Worm (Caenorhabditis elegans) whole organism, L1 larva: ENCODE measurements around the gene C08A9.3.

ENCODE experiments used
- C34B4.2 ChIP-seq: sonication (generic microtip); optimal IDR thresholded peaks from 2 replicates; lab custom pipeline; 2017; ENCODE audit warnings: mild to moderate bottlenecking, missing genetic modification characterization, missing compliant biosample characterization
- aha-1 ChIP-seq: fragments of 150-350 bp; optimal IDR thresholded peaks from 2 replicates; lab custom pipeline; 2014; ENCODE audit warnings: missing biosample characterization, missing genetic modification characterization
- blmp-1 ChIP-seq: fragments of 150-350 bp; optimal IDR thresholded peaks from 2 replicates; lab custom pipeline; 2014; ENCODE audit warnings: missing biosample characterization, missing genetic modification characterization
- ces-1 ChIP-seq: fragments of 150-350 bp; optimal IDR thresholded peaks from 2 replicates; lab custom pipeline; 2014; ENCODE audit warnings: missing biosample characterization, missing genetic modification reagents, missing genetic modification characterization
- dpl-1 ChIP-seq, 3 experiments: fragments of 150-350 bp in 2 of 3; sonication (generic microtip) in 1 of 3; optimal IDR thresholded peaks; 2 replicates each; lab custom pipeline; 2014 to 2017; ENCODE audit warnings: missing biosample characterization in 3 of 3, missing genetic modification characterization in 3 of 3, missing genetic modification reagents in 3 of 3
- dsc-1 ChIP-seq: sonication (generic microtip); optimal IDR thresholded peaks from 2 replicates; lab custom pipeline; 2016; ENCODE audit warnings: mild to moderate bottlenecking, missing genetic modification characterization, missing compliant biosample characterization
- efl-1 ChIP-seq, 4 experiments: fragments of 150-350 bp; optimal IDR thresholded peaks in 3 of 4; peaks in 1 of 4; 1 replicate in 1 of 4; 2 replicates in 3 of 4; lab custom pipeline; 2014; ENCODE audit warnings: missing biosample characterization in 2 of 4, missing genetic modification characterization in 2 of 4, missing genetic modification reagents in 2 of 4
- egl-27 ChIP-seq, 2 experiments: fragments of 150-350 bp in 1 of 2; sonication (generic microtip); optimal IDR thresholded peaks; 3 replicates each; lab custom pipeline; 2017 to 2018; ENCODE audit warnings: missing biosample characterization in 2 of 2, missing genetic modification characterization in 2 of 2, missing genetic modification reagents in 2 of 2
- elt-2 ChIP-seq: sonication (generic microtip); optimal IDR thresholded peaks from 2 replicates; lab custom pipeline; 2016; ENCODE audit warnings: missing genetic modification characterization, mild to moderate bottlenecking, inconsistent platforms, missing compliant biosample characterization, missing genetic modification reagents
- elt-3 ChIP-seq, 6 experiments: fragments of 150-350 bp in 1 of 6; sonication (generic microtip); optimal IDR thresholded peaks; 2 replicates each; lab custom pipeline; 2017 to 2018; ENCODE audit warnings: missing biosample characterization in 6 of 6, missing genetic modification characterization in 6 of 6, inconsistent platforms in 1 of 6
- ets-5 ChIP-seq: fragments of 200-800 bp; sonication (Bioruptor generic); IDR thresholded peaks from 2 replicates; pipeline ENCODE4 v1.3.6; 2022; ENCODE audit warnings: missing genetic modification characterization, missing compliant biosample characterization
- fkh-10 ChIP-seq: sonication (generic microtip); optimal IDR thresholded peaks from 2 replicates; lab custom pipeline; 2017; ENCODE audit warnings: missing biosample characterization, missing genetic modification reagents, missing genetic modification characterization
- grh-1 ChIP-seq: fragments of 200-800 bp; sonication (Bioruptor generic); IDR thresholded peaks from 2 replicates; pipeline ENCODE4 v1.3.6; 2022; ENCODE audit warnings: missing genetic modification reagents, missing genetic modification characterization, missing compliant biosample characterization
- irx-1 ChIP-seq: sonication (generic microtip); optimal IDR thresholded peaks from 2 replicates; lab custom pipeline; 2016; ENCODE audit warnings: missing genetic modification characterization, missing compliant biosample characterization
- lin-14 ChIP-seq: fragments of 200-800 bp; sonication (Bioruptor generic); optimal IDR thresholded peaks from 2 replicates; lab custom pipeline; 2018; ENCODE audit warnings: mild to moderate bottlenecking, missing genetic modification characterization, moderate library complexity, missing compliant biosample characterization
- lin-35 ChIP-seq, 2 experiments: fragments of 150-350 bp; optimal IDR thresholded peaks; 2 replicates each; lab custom pipeline; 2014; ENCODE audit warnings: missing biosample characterization in 2 of 2, missing genetic modification characterization in 2 of 2, missing genetic modification reagents in 2 of 2
- lir-3 ChIP-seq: sonication (generic microtip); optimal IDR thresholded peaks from 2 replicates; lab custom pipeline; 2016; ENCODE audit warnings: mild to moderate bottlenecking, missing genetic modification characterization, moderate library complexity, missing compliant biosample characterization; ENCODE audit not compliant: poor library complexity
- mdl-1 ChIP-seq, 2 experiments: fragments of 150-350 bp; optimal IDR thresholded peaks; 2 replicates each; lab custom pipeline; 2014 to 2017; ENCODE audit warnings: missing biosample characterization in 2 of 2, missing genetic modification characterization in 2 of 2, inconsistent platforms in 1 of 2
- mef-2 ChIP-seq: fragments of 150-350 bp; optimal IDR thresholded peaks from 2 replicates; lab custom pipeline; 2014; ENCODE audit warnings: missing biosample characterization, missing genetic modification characterization
- nhr-11 ChIP-seq: fragments of 150-350 bp; optimal IDR thresholded peaks from 2 replicates; lab custom pipeline; 2014; ENCODE audit warnings: missing biosample characterization, missing genetic modification characterization
- nhr-12 ChIP-seq: sonication (generic microtip); optimal IDR thresholded peaks from 2 replicates; lab custom pipeline; 2017; ENCODE audit warnings: missing biosample characterization, missing genetic modification characterization
- nhr-20 ChIP-seq: sonication (generic microtip); optimal IDR thresholded peaks from 2 replicates; lab custom pipeline; 2016; ENCODE audit warnings: mild to moderate bottlenecking, missing genetic modification characterization, missing compliant biosample characterization
- nhr-237 ChIP-seq: fragments of 150-350 bp; optimal IDR thresholded peaks from 2 replicates; lab custom pipeline; 2014; ENCODE audit warnings: missing biosample characterization, missing genetic modification characterization
- nhr-28 ChIP-seq: fragments of 150-350 bp; optimal IDR thresholded peaks from 2 replicates; lab custom pipeline; 2014; ENCODE audit warnings: missing biosample characterization, missing genetic modification characterization
- nhr-47 ChIP-seq: sonication (generic microtip); optimal IDR thresholded peaks from 2 replicates; lab custom pipeline; 2016; ENCODE audit warnings: mild to moderate bottlenecking, missing genetic modification characterization, moderate library complexity, missing compliant biosample characterization
- nhr-71 ChIP-seq: sonication (generic microtip); optimal IDR thresholded peaks from 2 replicates; lab custom pipeline; 2016; ENCODE audit warnings: mild to moderate bottlenecking, missing genetic modification characterization, moderate library complexity, missing compliant biosample characterization
- nhr-77 ChIP-seq: fragments of 150-350 bp; optimal IDR thresholded peaks from 2 replicates; lab custom pipeline; 2014; ENCODE audit warnings: missing biosample characterization, missing genetic modification characterization
- nhr-85 ChIP-seq: sonication (generic microtip); peaks from one replicate; lab custom pipeline; 2016; ENCODE audit warnings: missing genetic modification characterization, inconsistent platforms, missing compliant biosample characterization
- nhr-90 ChIP-seq: sonication (generic microtip); optimal IDR thresholded peaks from 2 replicates; lab custom pipeline; 2016; ENCODE audit warnings: mild to moderate bottlenecking, missing genetic modification characterization, missing compliant biosample characterization; ENCODE audit not compliant: poor library complexity
- pax-3 ChIP-seq: fragments of 200-800 bp; sonication (Bioruptor generic); optimal IDR thresholded peaks from 2 replicates; lab custom pipeline; 2018; ENCODE audit warnings: mild to moderate bottlenecking, missing genetic modification characterization, moderate library complexity, missing compliant biosample characterization
- pqm-1 ChIP-seq: sonication (generic microtip); optimal IDR thresholded peaks from 3 replicates; lab custom pipeline; 2017; ENCODE audit warnings: missing biosample characterization, missing genetic modification characterization
- rnt-1 ChIP-seq: sonication (generic microtip); optimal IDR thresholded peaks from 2 replicates; lab custom pipeline; 2016; ENCODE audit warnings: mild to moderate bottlenecking, missing genetic modification characterization, moderate library complexity, missing compliant biosample characterization
- skn-1 ChIP-seq: fragments of 150-350 bp; optimal IDR thresholded peaks from 2 replicates; lab custom pipeline; 2014; ENCODE audit warnings: missing biosample characterization, missing genetic modification characterization
- snu-23 ChIP-seq: sonication (generic microtip); optimal IDR thresholded peaks from 2 replicates; lab custom pipeline; 2016; ENCODE audit warnings: missing genetic modification characterization, missing compliant biosample characterization
- sox-4 ChIP-seq: sonication (generic microtip); optimal IDR thresholded peaks from 2 replicates; lab custom pipeline; 2016; ENCODE audit warnings: missing genetic modification characterization, missing compliant biosample characterization
- sup-37 ChIP-seq: fragments of 200-800 bp; sonication (Bioruptor generic); optimal IDR thresholded peaks from 2 replicates; lab custom pipeline; 2018; ENCODE audit warnings: mild to moderate bottlenecking, missing genetic modification characterization, missing compliant biosample characterization
- swsn-7 ChIP-seq: sonication (generic microtip); optimal IDR thresholded peaks from 2 replicates; lab custom pipeline; 2016; ENCODE audit warnings: missing genetic modification characterization, missing compliant biosample characterization
- tbx-2 ChIP-seq: sonication (generic microtip); optimal IDR thresholded peaks from 2 replicates; lab custom pipeline; 2016; ENCODE audit warnings: missing genetic modification characterization, missing compliant biosample characterization
- tlp-1 ChIP-seq: fragments of 150-350 bp; optimal IDR thresholded peaks from 2 replicates; lab custom pipeline; 2014; ENCODE audit warnings: missing biosample characterization, missing genetic modification characterization
- unc-98 ChIP-seq: fragments of 200-800 bp; sonication (Bioruptor generic); IDR thresholded peaks from 2 replicates; pipeline ENCODE4 v1.3.6; 2022; ENCODE audit warnings: missing genetic modification characterization, missing compliant biosample characterization
- xbp-1 ChIP-seq: sonication (generic microtip); optimal IDR thresholded peaks from 2 replicates; lab custom pipeline; 2016; ENCODE audit warnings: missing genetic modification characterization, missing compliant biosample characterization

Gene C08A9.3

ce11 chrX:17093199-17093598 lies at the start of gene C08A9.3:
Gene C08A9.3 (minus strand): TSS chrX:17093299.
- peak; percentile 5 for TF ChIP-seq nhr-85 (tag; lab: Kevin White, UChicago)
- TF ChIP-seq nhr-12 (tag; lab: Kevin White, UChicago), result no peak

ce11 chrX:17140447-17140846 lies 47.3 kb upstream of the C08A9.3 start:
- no peak for TF ChIP-seq sup-37 (GFP tag; lab: Kevin White, UChicago)
- TF ChIP-seq nhr-90, result peak; percentile 3
- TF ChIP-seq sox-4 (tag; lab: Kevin White, UChicago), result no peak
- TF ChIP-seq lir-3, result no peak
- peak; percentile 20 for TF ChIP-seq nhr-71 (tag; lab: Kevin White, UChicago)
- peak; percentile 74 for TF ChIP-seq elt-2 (tag; lab: Kevin White, UChicago)
- TF ChIP-seq nhr-237 (tag; lab: Kevin White, UChicago), result no peak
- TF ChIP-seq nhr-11 (tag; lab: Kevin White, UChicago), result no peak
- TF ChIP-seq tbx-2, result no peak
- peak; percentile 20 for TF ChIP-seq tlp-1
- no peak for TF ChIP-seq nhr-28 (tag; lab: Kevin White, UChicago)
- no peak for TF ChIP-seq ces-1 (GFP tag; lab: Kevin White, UChicago)
- peak; percentile 34 for TF ChIP-seq pqm-1
- no peak for TF ChIP-seq nhr-47 (tag; lab: Kevin White, UChicago)
- TF ChIP-seq rnt-1 (tag; lab: Kevin White, UChicago), result no peak
- no peak for TF ChIP-seq irx-1 (tag; lab: Kevin White, UChicago)

- TF ChIP-seq nhr-90 (peak; percentile 29), nhr-20 (tag; lab: Kevin White, UChicago) (peak; percentile 61), efl-1 (optimal IDR thresholded peaks at IDR 0.05; lab: Kevin White, UChicago) (no peak), efl-1 (GFP tag; optimal IDR thresholded peaks at IDR 0.05 in 1 of 2; lab: Kevin White, UChicago) (peak in 1 of 2 experiments; percentile 16), nhr-71 (tag; lab: Kevin White, UChicago) (peak; percentile 21), blmp-1 (tag; lab: Kevin White, UChicago) (no peak), lin-35 (GFP tag; optimal IDR thresholded peaks at IDR 0.05; lab: Kevin White, UChicago) (peak in 1 of 2 experiments; percentile 49), elt-2 (tag; lab: Kevin White, UChicago) (peak; percentile 86), pax-3 (tag; lab: Kevin White, UChicago) (no peak)
- TF ChIP-seq, all 84 proteins: peak for 6
Observed at ce11 chrX:17139204-17139780, 46.2 kb upstream of the C08A9.3 start.

- TF ChIP-seq fkh-10 (no peak), nhr-77 (tag; lab: Kevin White, UChicago) (no peak), pqm-1 (no peak), nhr-71 (tag; lab: Kevin White, UChicago) (peak; percentile 54), aha-1 (no peak), elt-3 (tag; optimal IDR thresholded peaks at IDR 0.05; lab: Kevin White, UChicago) (peak in 2 of 6 experiments; percentile 79 to 96), nhr-85 (tag; lab: Kevin White, UChicago) (peak; percentile 85), unc-98 (GFP tag; lab: Robert Waterston, UW) (no peak), nhr-90 (peak; percentile 47), dpl-1 (GFP tag; optimal IDR thresholded peaks at IDR 0.05; lab: Kevin White, UChicago) (no peak), lin-35 (GFP tag; optimal IDR thresholded peaks at IDR 0.05; lab: Kevin White, UChicago) (peak in 1 of 2 experiments; percentile 49), nhr-47 (tag; lab: Kevin White, UChicago) (no peak), mdl-1 (tag; optimal IDR thresholded peaks at IDR 0.05; lab: Kevin White, UChicago) (peak in 1 of 2 experiments; percentile 63), nhr-20 (tag; lab: Kevin White, UChicago) (peak; percentile 58), efl-1 (optimal IDR thresholded peaks at IDR 0.05; lab: Kevin White, UChicago) (no peak), efl-1 (GFP tag; optimal IDR thresholded peaks at IDR 0.05 in 1 of 2; lab: Kevin White, UChicago) (peak in 1 of 2 experiments; percentile 79), elt-2 (tag; lab: Kevin White, UChicago) (no peak), ets-5 (GFP tag; lab: Robert Waterston, UW) (no peak), mef-2 (tag; lab: Kevin White, UChicago) (no peak), lir-3 (no peak), swsn-7 (tag; lab: Kevin White, UChicago) (no peak), blmp-1 (tag; lab: Kevin White, UChicago) (peak; percentile 73), tbx-2 (peak; percentile 31), lin-14 (peak; percentile 78), snu-23 (GFP tag; lab: Kevin White, UChicago) (peak; percentile 38), xbp-1 (tag; lab: Kevin White, UChicago) (no peak), dsc-1 (tag; lab: Kevin White, UChicago) (no peak), C34B4.2 (tag; lab: Kevin White, UChicago) (no peak), skn-1 (peak; percentile 82), grh-1 (GFP tag; lab: Robert Waterston, UW) (peak; percentile 56; the same call in 1 of the 2 replicates), egl-27 (tag; optimal IDR thresholded peaks at IDR 0.05; lab: Kevin White, UChicago) (no peak)
Observed at ce11 chrX:17138060-17138557, 45.0 kb upstream of the C08A9.3 start, which contains the start of gene cnp-3. Gene cnp-3 (minus strand): TSS chrX:17138110.
